Fruit fly (Drosophila melanogaster): ENCODE data around the gene Edem1.
A peak's percentile ranks its signal among the peaks of the same experiment; 100 is the strongest.

The Edem1 gene

dm6 chrX:1952898-1953297, 44.3 kb upstream of the Edem1 start (continued):
- TF ChIP-seq wor (GFP tag; IDR thresholded peaks at IDR 0.05): no peak
- no peak for TF ChIP-seq GATAe (GFP tag; conservative IDR thresholded peaks at IDR 0.05)
- peak; percentile 61 for TF ChIP-seq ftz-f1 (GFP tag; optimal IDR thresholded peaks at IDR 0.05)
- TF ChIP-seq fu2 (GFP tag; optimal IDR thresholded peaks at IDR 0.05): peak; percentile 40
- peak; percentile 85 for TF ChIP-seq Xbp1 (GFP tag; optimal IDR thresholded peaks at IDR 0.05)
- peak; percentile 62 for TF ChIP-seq CG16815 (GFP tag; optimal IDR thresholded peaks at IDR 0.05)
- peak; percentile 32 for TF ChIP-seq CG4328 (GFP tag; optimal IDR thresholded peaks at IDR 0.05)
- TF ChIP-seq Dfd (GFP tag; optimal IDR thresholded peaks at IDR 0.05): no peak
- TF ChIP-seq ci (GFP tag; IDR thresholded peaks at IDR 0.05): peak; percentile 79
- TF ChIP-seq Awh (GFP tag; IDR thresholded peaks at IDR 0.05): no peak
- TF ChIP-seq CG6689 (GFP tag; IDR thresholded peaks at IDR 0.05): peak; percentile 50; the same call in 1 of the 2 replicates
- peak; percentile 47; the same call in 1 of the 2 replicates for TF ChIP-seq CG1024 (GFP tag; IDR thresholded peaks at IDR 0.05)
- no peak for TF ChIP-seq HLH4C (GFP tag; IDR thresholded peaks at IDR 0.05; ENCODE audit: partially characterized antibody)
- TF ChIP-seq Poxn (GFP tag; IDR thresholded peaks at IDR 0.05): no peak
- peak; percentile 37; the same call in 2 of the 3 replicates for TF ChIP-seq row (GFP tag; IDR thresholded peaks at IDR 0.05)
- peak; percentile 28; the same call in 1 of the 2 replicates for TF ChIP-seq unc-4 (GFP tag; IDR thresholded peaks at IDR 0.05; ENCODE audit: partially characterized antibody)
- peak; percentile 53 for TF ChIP-seq zfh2 (GFP tag; optimal IDR thresholded peaks at IDR 0.05)
- TF ChIP-seq H2.0 (GFP tag; IDR thresholded peaks at IDR 0.05): peak; percentile 60
- no peak for TF ChIP-seq fru (optimal IDR thresholded peaks at IDR 0.05)
- TF ChIP-seq CG13775 (GFP tag; optimal IDR thresholded peaks at IDR 0.05): peak; percentile 6
- TF ChIP-seq CG12769 (tag; optimal IDR thresholded peaks at IDR 0.05): peak; percentile 68
- TF ChIP-seq h (optimal IDR thresholded peaks at IDR 0.05): no peak
- TF ChIP-seq ham (GFP tag; IDR thresholded peaks at IDR 0.05): no peak
- TF ChIP-seq CG15073 (GFP tag; optimal IDR thresholded peaks at IDR 0.05): no peak
- TF ChIP-seq grn (GFP tag; optimal IDR thresholded peaks at IDR 0.05): no peak
- TF ChIP-seq CG9876 (GFP tag; optimal IDR thresholded peaks at IDR 0.05): peak; percentile 81
- TF ChIP-seq NC2β (GFP tag; optimal IDR thresholded peaks at IDR 0.05): peak; percentile 58
- TF ChIP-seq danr (GFP tag; IDR thresholded peaks at IDR 0.05): peak; percentile 62; the same call in 1 of the 2 replicates
- TF ChIP-seq br (optimal IDR thresholded peaks at IDR 0.05): no peak
- no peak for TF ChIP-seq CG18011 (GFP tag; optimal IDR thresholded peaks at IDR 0.05)
- TF ChIP-seq HmgD (GFP tag; optimal IDR thresholded peaks at IDR 0.05): peak; percentile 90
- TF ChIP-seq al (GFP tag; IDR thresholded peaks at IDR 0.05): 0 out of 2 replicates have a peak, but pooled peaks have one; percentile 20
- TF ChIP-seq cato (GFP tag; optimal IDR thresholded peaks at IDR 0.05; ENCODE audit: borderline replicate concordance): peak; percentile 35
- TF ChIP-seq nmo (GFP tag; optimal IDR thresholded peaks at IDR 0.05): peak; percentile 57
- no peak for TF ChIP-seq CG9437 (GFP tag; optimal IDR thresholded peaks at IDR 0.05)
- peak; percentile 84 for TF ChIP-seq mam (GFP tag; optimal IDR thresholded peaks at IDR 0.05)
- TF ChIP-seq Atf3 (GFP tag; optimal IDR thresholded peaks at IDR 0.05): peak; percentile 39
- TF ChIP-seq exex (tag; optimal IDR thresholded peaks at IDR 0.05): no peak
- peak; percentile 61 for TF ChIP-seq CG15514 (GFP tag; optimal IDR thresholded peaks at IDR 0.05)
- TF ChIP-seq CG4617 (GFP tag; optimal IDR thresholded peaks at IDR 0.05; ENCODE audit: borderline replicate concordance): peak; percentile 27
- TF ChIP-seq psq (GFP tag; optimal IDR thresholded peaks at IDR 0.05): peak; percentile 31
- peak; percentile 54; the same call in 1 of the 2 replicates for TF ChIP-seq CG10366 (GFP tag; IDR thresholded peaks at IDR 0.05)
- peak; percentile 70 for TF ChIP-seq Hr3 (GFP tag; optimal IDR thresholded peaks at IDR 0.05)
- no peak for TF ChIP-seq fd3F (GFP tag; optimal IDR thresholded peaks at IDR 0.05)
- peak; percentile 28 for TF ChIP-seq dm (GFP tag; optimal IDR thresholded peaks at IDR 0.05)
- peak; percentile 71 for TF ChIP-seq Aef1 (GFP tag; IDR thresholded peaks at IDR 0.05)
- peak; percentile 55 for TF ChIP-seq Dad (GFP tag; optimal IDR thresholded peaks at IDR 0.05)
- peak; percentile 83 for TF ChIP-seq vvl (GFP tag; IDR thresholded peaks at IDR 0.05)
- TF ChIP-seq CG14965 (GFP tag; optimal IDR thresholded peaks at IDR 0.05; ENCODE audit: borderline replicate concordance): peak; percentile 39
- TF ChIP-seq zen2 (GFP tag; IDR thresholded peaks at IDR 0.05; ENCODE audit: partially characterized antibody): no peak
- TF ChIP-seq CG18619 (GFP tag; optimal IDR thresholded peaks at IDR 0.05): peak; percentile 31
- peak; percentile 90 for TF ChIP-seq Dbx (GFP tag; IDR thresholded peaks at IDR 0.05)
- peak; percentile 51 for TF ChIP-seq yki (optimal IDR thresholded peaks at IDR 0.05)
